Fruit fly (Drosophila melanogaster) whole organism: ENCODE data around the gene CG14154.

Experiments
- CG8478 ChIP-seq: fragments of >200 bp; optimal IDR thresholded peaks from 2 replicates; lab custom pipeline; 2018; ENCODE audit warnings: inconsistent platforms
- Dll ChIP-seq: fragments of >200 bp; optimal IDR thresholded peaks from 2 replicates; lab custom pipeline; 2017
- pan ChIP-seq: fragments of >200 bp; optimal IDR thresholded peaks from 2 replicates; lab custom pipeline; 2017
- psq ChIP-seq: fragments of >200 bp; optimal IDR thresholded peaks from 2 replicates; lab custom pipeline; 2017
- usp ChIP-seq: fragments of >200 bp; optimal IDR thresholded peaks from 2 replicates; lab custom pipeline; 2017; ENCODE audit warnings: missing biosample characterization, missing genetic modification characterization, mixed read lengths

- TF ChIP-seq CG8478 = no peak
- TF ChIP-seq psq (lab: Kevin White, UChicago) = no peak
- no peak for TF ChIP-seq pan (lab: Kevin White, UChicago)
- TF ChIP-seq usp (GFP tag; lab: Kevin White, UChicago) = no peak
- TF ChIP-seq Dll = no peak
Measured at dm6 chr3L:10660744-10661589, 19.3 kb downstream of the CG14154 start, which contains the start of the genes CG32066 and CG8003.
